Worm (Caenorhabditis elegans) whole organism, L2 larva: ENCODE measurements around the gene tram-1.

Source experiments
- C34F6.9 ChIP-seq: fragments of 150-350 bp; optimal IDR thresholded peaks from 2 replicates; lab custom pipeline; 2014; ENCODE audit warnings: missing biosample characterization, missing genetic modification characterization
- F13H6.1 ChIP-seq: sonication (generic microtip); optimal IDR thresholded peaks from 2 replicates; lab custom pipeline; 2016; ENCODE audit warnings: missing genetic modification characterization, missing compliant biosample characterization
- Y55F3AM.14 ChIP-seq: fragments of 200-800 bp; sonication (Bioruptor generic); optimal IDR thresholded peaks from 2 replicates; lab custom pipeline; 2018; ENCODE audit warnings: mild to moderate bottlenecking, missing genetic modification characterization, missing compliant biosample characterization
- ZK546.5 ChIP-seq: sonication (generic microtip); optimal IDR thresholded peaks from 2 replicates; lab custom pipeline; 2017; ENCODE audit warnings: missing biosample characterization, missing genetic modification characterization
- aly-2 ChIP-seq: fragments of 150-350 bp; optimal IDR thresholded peaks from 2 replicates; lab custom pipeline; 2014; ENCODE audit warnings: missing biosample characterization, missing genetic modification characterization
- ama-1 ChIP-seq: fragments of 150-350 bp; optimal IDR thresholded peaks from 2 replicates; lab custom pipeline; 2018; ENCODE audit warnings: inconsistent platforms
- blmp-1 ChIP-seq: sonication (generic microtip); optimal IDR thresholded peaks from 2 replicates; lab custom pipeline; 2017; ENCODE audit warnings: missing genetic modification characterization, mild to moderate bottlenecking, missing compliant biosample characterization, antibody characterized with exemption, moderate library complexity; ENCODE audit not compliant: insufficient read depth
- ceh-16 ChIP-seq: fragments of 150-350 bp; optimal IDR thresholded peaks from 2 replicates; lab custom pipeline; 2014; ENCODE audit warnings: missing biosample characterization, missing genetic modification characterization
- ceh-82 ChIP-seq: fragments of 150-350 bp; optimal IDR thresholded peaks from 2 replicates; lab custom pipeline; 2014; ENCODE audit warnings: missing biosample characterization, missing genetic modification characterization
- crh-2 ChIP-seq: sonication (generic microtip); optimal IDR thresholded peaks from 2 replicates; lab custom pipeline; 2017; ENCODE audit warnings: missing biosample characterization, missing genetic modification characterization
- egl-27 ChIP-seq: sonication (generic microtip); optimal IDR thresholded peaks from 3 replicates; lab custom pipeline; 2017; ENCODE audit warnings: missing biosample characterization, missing genetic modification reagents, missing genetic modification characterization
- elt-3 ChIP-seq: sonication (generic microtip); optimal IDR thresholded peaks from 2 replicates; lab custom pipeline; 2017; ENCODE audit warnings: missing biosample characterization, missing genetic modification characterization
- fos-1 ChIP-seq: fragments of 150-350 bp; optimal IDR thresholded peaks from 2 replicates; lab custom pipeline; 2014; ENCODE audit warnings: missing biosample characterization, missing genetic modification characterization
- gmeb-1 ChIP-seq: fragments of 150-350 bp; optimal IDR thresholded peaks from 2 replicates; lab custom pipeline; 2014; ENCODE audit warnings: missing biosample characterization, missing genetic modification characterization
- lin-13 ChIP-seq: fragments of 150-350 bp; optimal IDR thresholded peaks from 2 replicates; lab custom pipeline; 2014; ENCODE audit warnings: missing biosample characterization, missing genetic modification reagents, missing genetic modification characterization
- lin-39 ChIP-seq: fragments of 150-350 bp; optimal IDR thresholded peaks from 2 replicates; lab custom pipeline; 2014; ENCODE audit warnings: missing biosample characterization, missing genetic modification reagents, missing genetic modification characterization
- lsy-2 ChIP-seq, 2 experiments: fragments of 150-350 bp in 1 of 2; sonication (generic microtip) in 1 of 2; optimal IDR thresholded peaks; 2 replicates each; lab custom pipeline; 2014 to 2017; ENCODE audit warnings: missing biosample characterization in 2 of 2, missing genetic modification characterization in 2 of 2
- mab-5 ChIP-seq: fragments of 150-350 bp; optimal IDR thresholded peaks from 2 replicates; lab custom pipeline; 2014; ENCODE audit warnings: missing biosample characterization, missing genetic modification characterization
- mbf-1 ChIP-seq: sonication (generic microtip); optimal IDR thresholded peaks from 2 replicates; lab custom pipeline; 2017; ENCODE audit warnings: missing biosample characterization, missing genetic modification characterization
- mdl-1 ChIP-seq, 2 experiments: fragments of 150-350 bp in 1 of 2; sonication (generic microtip) in 1 of 2; optimal IDR thresholded peaks; 2 replicates each; lab custom pipeline; 2017; ENCODE audit warnings: missing biosample characterization in 2 of 2, missing genetic modification characterization in 2 of 2
- nhr-10 ChIP-seq: sonication (generic microtip); optimal IDR thresholded peaks from 2 replicates; lab custom pipeline; 2017; ENCODE audit warnings: missing biosample characterization, missing genetic modification characterization
- nhr-11 ChIP-seq: fragments of 150-350 bp; optimal IDR thresholded peaks from 2 replicates; lab custom pipeline; 2014; ENCODE audit warnings: missing biosample characterization, missing genetic modification characterization
- nhr-12 ChIP-seq: fragments of 150-350 bp; optimal IDR thresholded peaks from 2 replicates; lab custom pipeline; 2014; ENCODE audit warnings: missing biosample characterization, missing genetic modification characterization
- nhr-129 ChIP-seq: fragments of 150-350 bp; optimal IDR thresholded peaks from 2 replicates; lab custom pipeline; 2014; ENCODE audit warnings: missing biosample characterization, missing genetic modification characterization
- nhr-21 ChIP-seq: fragments of 150-350 bp; optimal IDR thresholded peaks from 2 replicates; lab custom pipeline; 2014; ENCODE audit warnings: missing biosample characterization, missing genetic modification characterization
- nhr-23 ChIP-seq: fragments of 150-350 bp; optimal IDR thresholded peaks from 2 replicates; lab custom pipeline; 2014; ENCODE audit warnings: missing biosample characterization, missing genetic modification reagents, missing genetic modification characterization
- nhr-25 ChIP-seq: fragments of 150-350 bp; sonication (generic microtip); optimal IDR thresholded peaks from 3 replicates; lab custom pipeline; 2014; ENCODE audit warnings: missing biosample characterization, missing genetic modification characterization
- nhr-6 ChIP-seq: fragments of 150-350 bp; optimal IDR thresholded peaks from 2 replicates; lab custom pipeline; 2014; ENCODE audit warnings: missing biosample characterization, missing genetic modification characterization
- nhr-77 ChIP-seq: fragments of 150-350 bp; optimal IDR thresholded peaks from 2 replicates; lab custom pipeline; 2014; ENCODE audit warnings: missing biosample characterization, missing genetic modification characterization
- sem-4 ChIP-seq: fragments of 150-350 bp; optimal IDR thresholded peaks from 2 replicates; lab custom pipeline; 2014; ENCODE audit warnings: missing biosample characterization, missing genetic modification reagents, missing genetic modification characterization
- skn-1 ChIP-seq: sonication (generic microtip); optimal IDR thresholded peaks from 2 replicates; lab custom pipeline; 2017; ENCODE audit warnings: missing biosample characterization, missing genetic modification characterization
- sma-3 ChIP-seq: sonication (generic microtip); optimal IDR thresholded peaks from 2 replicates; lab custom pipeline; 2016; ENCODE audit warnings: missing genetic modification reagents, missing genetic modification characterization, missing compliant biosample characterization
- sma-9 ChIP-seq, 2 experiments: fragments of 150-350 bp in 1 of 2; sonication (generic microtip) in 1 of 2; optimal IDR thresholded peaks; 2 replicates each; lab custom pipeline; 2014 to 2016; ENCODE audit warnings: missing genetic modification characterization in 2 of 2, mild to moderate bottlenecking in 1 of 2, missing biosample characterization in 1 of 2, missing compliant biosample characterization in 1 of 2, missing genetic modification reagents in 1 of 2, moderate library complexity in 1 of 2
- snpc-4 ChIP-seq: fragments of 150-350 bp; optimal IDR thresholded peaks from 2 replicates; lab custom pipeline; 2014; ENCODE audit warnings: missing biosample characterization, missing genetic modification characterization
- unc-55 ChIP-seq: fragments of 150-350 bp; sonication (generic microtip); optimal IDR thresholded peaks from 3 replicates; lab custom pipeline; 2014; ENCODE audit warnings: missing biosample characterization, missing genetic modification reagents, missing genetic modification characterization
- unc-62 ChIP-seq: fragments of 150-350 bp; optimal IDR thresholded peaks from 2 replicates; lab custom pipeline; 2014; ENCODE audit warnings: missing biosample characterization, missing genetic modification reagents, missing genetic modification characterization
- zag-1 ChIP-seq: fragments of 150-350 bp; optimal IDR thresholded peaks from 2 replicates; lab custom pipeline; 2014; ENCODE audit warnings: missing biosample characterization, missing genetic modification characterization
- ztf-11 ChIP-seq: sonication (generic microtip); optimal IDR thresholded peaks from 2 replicates; lab custom pipeline; 2017; ENCODE audit warnings: missing biosample characterization, missing genetic modification characterization
- ztf-4 ChIP-seq: fragments of 150-350 bp; optimal IDR thresholded peaks from 2 replicates; lab custom pipeline; 2014; ENCODE audit warnings: missing biosample characterization, missing genetic modification characterization

tram-1 gene

ce11 chrIV:10252886-10253639 lies 32.0 kb upstream of the tram-1 start:
- TF ChIP-seq ceh-82 (tag; lab: Kevin White, UChicago) (no peak), fos-1 (tag; lab: Kevin White, UChicago) (peak; percentile 13), sma-9 (GFP tag; optimal IDR thresholded peaks at IDR 0.05; lab: Kevin White, UChicago) (peak; percentile 3), sma-9 (tag; optimal IDR thresholded peaks at IDR 0.05; lab: Kevin White, UChicago) (no peak), ceh-16 (tag; lab: Kevin White, UChicago) (no peak), crh-2 (tag; lab: Kevin White, UChicago) (peak; percentile 50), lsy-2 (tag; optimal IDR thresholded peaks at IDR 0.05; lab: Kevin White, UChicago) (peak in 1 of 2 experiments; percentile 8)

- peak; percentile 81 for TF ChIP-seq fos-1 (tag; lab: Kevin White, UChicago)
- TF ChIP-seq unc-55 (GFP tag; lab: Kevin White, UChicago): peak; percentile 89
- TF ChIP-seq ceh-16 (tag; lab: Kevin White, UChicago): peak; percentile 5
- peak; percentile 7 for TF ChIP-seq nhr-25
- TF ChIP-seq nhr-12 (tag; lab: Kevin White, UChicago): peak; percentile 33
- TF ChIP-seq unc-62 (GFP tag; lab: Kevin White, UChicago): peak; percentile 73
- TF ChIP-seq ztf-4 (tag; lab: Kevin White, UChicago): peak; percentile 69
- TF ChIP-seq ceh-82 (tag; lab: Kevin White, UChicago): no peak
- TF ChIP-seq snpc-4 (tag; lab: Kevin White, UChicago): peak; percentile 32
- peak; percentile 12 for TF ChIP-seq nhr-10 (tag; lab: Kevin White, UChicago)
- no peak for TF ChIP-seq ztf-11 (tag; lab: Kevin White, UChicago)
- TF ChIP-seq lin-13 (GFP tag; lab: Kevin White, UChicago): peak; percentile 56
- TF ChIP-seq mab-5: peak; percentile 75
- peak; percentile 65 to 92 for TF ChIP-seq lsy-2 (tag; optimal IDR thresholded peaks at IDR 0.05; lab: Kevin White, UChicago)
- TF ChIP-seq sem-4 (tag; lab: Kevin White, UChicago): peak; percentile 81
- peak; percentile 52 for TF ChIP-seq Y55F3AM.14 (GFP tag; lab: Kevin White, UChicago)
- peak; percentile 96 for TF ChIP-seq nhr-129 (tag; lab: Kevin White, UChicago)
- peak; percentile 93 for TF ChIP-seq nhr-6 (tag; lab: Kevin White, UChicago)
- TF ChIP-seq C34F6.9 (tag; lab: Kevin White, UChicago): peak; percentile 98
- no peak for TF ChIP-seq nhr-77
- TF ChIP-seq skn-1 (tag; lab: Kevin White, UChicago): peak; percentile 69
- TF ChIP-seq nhr-23: no peak
- TF ChIP-seq gmeb-1: peak; percentile 78
- no peak for TF ChIP-seq ZK546.5 (tag; lab: Kevin White, UChicago)
- peak; percentile 87 for TF ChIP-seq sma-3 (GFP tag; lab: Kevin White, UChicago)
- TF ChIP-seq crh-2 (tag; lab: Kevin White, UChicago): peak; percentile 100
- TF ChIP-seq blmp-1: peak; percentile 92
- TF ChIP-seq mdl-1 (tag; optimal IDR thresholded peaks at IDR 0.05; lab: Kevin White, UChicago): peak; percentile 80 to 98
- TF ChIP-seq mbf-1: no peak
- peak; percentile 31 for TF ChIP-seq nhr-11 (tag; lab: Kevin White, UChicago)
- peak; percentile 83 for TF ChIP-seq nhr-21 (tag; lab: Kevin White, UChicago)
- TF ChIP-seq F13H6.1 (tag; lab: Kevin White, UChicago): peak; percentile 96
- TF ChIP-seq sma-9 (GFP tag; optimal IDR thresholded peaks at IDR 0.05; lab: Kevin White, UChicago): peak; percentile 97
- TF ChIP-seq sma-9 (tag; optimal IDR thresholded peaks at IDR 0.05; lab: Kevin White, UChicago): no peak
- peak; percentile 38 for TF ChIP-seq ama-1 (lab: Kevin White, UChicago)
- no peak for TF ChIP-seq aly-2
- peak; percentile 87 for TF ChIP-seq zag-1
- TF ChIP-seq egl-27 (tag; lab: Kevin White, UChicago): peak; percentile 89
- no peak for TF ChIP-seq lin-39 (tag; lab: Kevin White, UChicago)
- TF ChIP-seq, all 48 proteins: peak for 30
These were observed 31.3 kb upstream of the tram-1 start for ce11 chrIV:10252350-10252792.

- no peak for TF ChIP-seq nhr-77
- no peak for TF ChIP-seq ztf-11 (tag; lab: Kevin White, UChicago)
- no peak for TF ChIP-seq zag-1
- TF ChIP-seq elt-3 (tag; lab: Kevin White, UChicago): no peak
- TF ChIP-seq ztf-4 (tag; lab: Kevin White, UChicago): no peak
- TF ChIP-seq sem-4 (tag; lab: Kevin White, UChicago): no peak
- TF ChIP-seq unc-62 (GFP tag; lab: Kevin White, UChicago): no peak
- TF ChIP-seq nhr-25: no peak
- no peak for TF ChIP-seq ZK546.5 (tag; lab: Kevin White, UChicago)
- TF ChIP-seq snpc-4 (tag; lab: Kevin White, UChicago): no peak
- TF ChIP-seq nhr-12 (tag; lab: Kevin White, UChicago): no peak
These were observed 30.7 kb upstream of the tram-1 start for ce11 chrIV:10251764-10252163.
